Worm (Caenorhabditis elegans): Measurements from ENCODE around the gene C25F9.11.

DNA sequence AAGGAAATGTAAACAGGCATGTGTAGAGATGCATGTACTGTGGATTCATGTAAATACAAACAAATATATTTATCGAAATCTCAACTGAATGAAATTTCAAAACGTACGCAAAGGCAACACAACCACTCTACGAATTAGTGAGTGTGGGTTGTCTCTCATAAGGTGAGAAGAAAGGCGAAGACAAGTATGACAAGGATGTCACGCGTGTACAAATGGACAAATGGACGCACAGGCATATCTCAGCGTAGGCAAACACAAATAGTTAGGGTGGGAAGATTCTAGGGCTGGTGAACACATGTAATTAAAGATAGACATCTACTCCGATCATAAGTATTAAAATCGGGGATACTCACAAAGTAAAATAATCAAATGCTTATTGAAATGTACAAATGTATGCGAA is 4.8 kb downstream of the C25F9.11 start:
- TF ChIP-seq pha-2 (tag; optimal IDR thresholded peaks at IDR 0.05) (no peak), hlh-6 (tag; optimal IDR thresholded peaks at IDR 0.05) (no peak), ama-1 (optimal IDR thresholded peaks at IDR 0.05) (no peak), pros-1 (tag; optimal IDR thresholded peaks at IDR 0.05) (no peak), fax-1 (tag; optimal IDR thresholded peaks at IDR 0.05) (no peak), nhr-11 (tag; optimal IDR thresholded peaks at IDR 0.05) (no peak), madf-2 (tag; optimal IDR thresholded peaks at IDR 0.05) (no peak), unc-55 (GFP tag; optimal IDR thresholded peaks at IDR 0.05) (no peak), elt-2 (tag; optimal IDR thresholded peaks at IDR 0.05) (no peak), K09A11.1 (tag; optimal IDR thresholded peaks at IDR 0.05; ENCODE audit: insufficient read depth) (no peak), nfya-1 (tag; optimal IDR thresholded peaks at IDR 0.05) (no peak), pha-4 (tag; optimal IDR thresholded peaks at IDR 0.05) (no peak), ceh-19 (GFP tag; optimal IDR thresholded peaks at IDR 0.05) (no peak), dve-1 (tag; optimal IDR thresholded peaks at IDR 0.05) (no peak)

Data from whole organism, late embryonic.